5 fruit fly cellular contexts compared by ENCODE assay signal in genomic region chr2L:21149053-21149452, dm6.
TF ChIP-seq lines count a peak whose summit lies in the region.

No protein-coding gene starts in this region.

- TF ChIP-seq CTCF in whole organism, embryonic (GFP tag; optimal IDR thresholded peaks at IDR 0.05; lab: Kevin White, UChicago), result no peak

TF ChIP-seq in whole organism, adult, 20 proteins besides CTCF, POLR2A, EP300 and RAD21:
- no peak for TF ChIP-seq CG12768 (GFP tag; optimal IDR thresholded peaks at IDR 0.05; lab: Kevin White, UChicago)
- no peak for TF ChIP-seq CG14711 (tag; optimal IDR thresholded peaks at IDR 0.05; lab: Kevin White, UChicago)
- TF ChIP-seq pad (GFP tag; optimal IDR thresholded peaks at IDR 0.05; lab: Kevin White, UChicago), result peak; percentile 43
- peak; percentile 1 for TF ChIP-seq CG1620 (GFP tag; optimal IDR thresholded peaks at IDR 0.05; lab: Kevin White, UChicago)
TF ChIP-seq in whole organism, adult: peak in this region for 2.

TF ChIP-seq in whole organism, embryonic, 481 proteins besides CTCF, POLR2A, EP300 and RAD21 (continues in another document):
- peak; percentile 37 for TF ChIP-seq tin (GFP tag; optimal IDR thresholded peaks at IDR 0.05; lab: Kevin White, UChicago)
- no peak for TF ChIP-seq CG2202 (tag; optimal IDR thresholded peaks at IDR 0.05; lab: Kevin White, UChicago)
- no peak for TF ChIP-seq nom (GFP tag; optimal IDR thresholded peaks at IDR 0.05; lab: Kevin White, UChicago)
- TF ChIP-seq CG7372 (GFP tag; IDR thresholded peaks at IDR 0.05; lab: Robert Waterston, UW), result no peak
- TF ChIP-seq row (GFP tag; IDR thresholded peaks at IDR 0.05; lab: Robert Waterston, UW), result peak; percentile 74
- TF ChIP-seq pan (optimal IDR thresholded peaks at IDR 0.05; lab: Kevin White, UChicago), result no peak
- TF ChIP-seq pan (GFP tag; optimal IDR thresholded peaks at IDR 0.05 in 1 of 2, IDR thresholded peaks at IDR 0.05 in 1 of 2), result peak in 1 of 2 experiments; percentile 78
- peak; percentile 30 for TF ChIP-seq sisA (GFP tag; IDR thresholded peaks at IDR 0.05; lab: Robert Waterston, UW)
- TF ChIP-seq CG2120 (GFP tag; optimal IDR thresholded peaks at IDR 0.05; lab: Kevin White, UChicago), result peak; percentile 65
- TF ChIP-seq Mrtf (GFP tag; IDR thresholded peaks at IDR 0.05; lab: Robert Waterston, UW), result no peak
- no peak for TF ChIP-seq Dad (GFP tag; optimal IDR thresholded peaks at IDR 0.05; lab: Kevin White, UChicago)
- peak; percentile 47 for TF ChIP-seq Sox100B (GFP tag; optimal IDR thresholded peaks at IDR 0.05; lab: Kevin White, UChicago)
- TF ChIP-seq CG8388 (GFP tag; optimal IDR thresholded peaks at IDR 0.05; lab: Kevin White, UChicago), result peak; percentile 45
- no peak for TF ChIP-seq Sox102F (GFP tag; optimal IDR thresholded peaks at IDR 0.05; lab: Kevin White, UChicago)
- peak; percentile 71 for TF ChIP-seq pzg (GFP tag; optimal IDR thresholded peaks at IDR 0.05; lab: Kevin White, UChicago)
- peak; percentile 13 for TF ChIP-seq Abd-B (GFP tag; optimal IDR thresholded peaks at IDR 0.05; lab: Kevin White, UChicago)
- TF ChIP-seq CG17829 (tag; optimal IDR thresholded peaks at IDR 0.05; lab: Kevin White, UChicago), result peak; percentile 63
- TF ChIP-seq CG15011 (GFP tag; optimal IDR thresholded peaks at IDR 0.05; lab: Kevin White, UChicago), result no peak
- TF ChIP-seq CG2199 (GFP tag; IDR thresholded peaks at IDR 0.05; lab: Robert Waterston, UW), result no peak; the same call in 2 of the 3 replicates
- TF ChIP-seq CG4707 (GFP tag; optimal IDR thresholded peaks at IDR 0.05; lab: Kevin White, UChicago), result peak; percentile 28
- TF ChIP-seq Opbp (GFP tag; IDR thresholded peaks at IDR 0.05; lab: Robert Waterston, UW; ENCODE audit: partially characterized antibody), result peak; percentile 74

TF ChIP-seq in whole organism, prepupa, 60 proteins besides CTCF, POLR2A, EP300 and RAD21 (continues in another document):
- no peak for TF ChIP-seq Hr38 (GFP tag; optimal IDR thresholded peaks at IDR 0.05; lab: Kevin White, UChicago)
- no peak for TF ChIP-seq Lpt (GFP tag; optimal IDR thresholded peaks at IDR 0.05; lab: Kevin White, UChicago)
- TF ChIP-seq topi (GFP tag; optimal IDR thresholded peaks at IDR 0.05; lab: Kevin White, UChicago), result peak; percentile 33
- TF ChIP-seq CG6276 (GFP tag; optimal IDR thresholded peaks at IDR 0.05; lab: Kevin White, UChicago), result no peak
- TF ChIP-seq cyc (GFP tag; optimal IDR thresholded peaks at IDR 0.05; lab: Kevin White, UChicago), result peak; percentile 16
- peak; percentile 71; the same call in 2 of the 3 replicates for TF ChIP-seq CG6163 (GFP tag; IDR thresholded peaks at IDR 0.05; lab: Robert Waterston, UW)
- TF ChIP-seq CG8319 (GFP tag; optimal IDR thresholded peaks at IDR 0.05; lab: Kevin White, UChicago), result no peak
- TF ChIP-seq esn (GFP tag; optimal IDR thresholded peaks at IDR 0.05; lab: Kevin White, UChicago), result peak; percentile 43
- no peak for TF ChIP-seq CG1621 (tag; optimal IDR thresholded peaks at IDR 0.05; lab: Kevin White, UChicago)
- TF ChIP-seq Smox (GFP tag; optimal IDR thresholded peaks at IDR 0.05; lab: Kevin White, UChicago), result no peak
- no peak for TF ChIP-seq Blimp-1 (GFP tag; optimal IDR thresholded peaks at IDR 0.05; lab: Kevin White, UChicago)
- TF ChIP-seq net (GFP tag; optimal IDR thresholded peaks at IDR 0.05; lab: Kevin White, UChicago), result no peak
- TF ChIP-seq Ets21C (GFP tag; optimal IDR thresholded peaks at IDR 0.05; lab: Kevin White, UChicago), result no peak
- TF ChIP-seq CG6808 (GFP tag; optimal IDR thresholded peaks at IDR 0.05; lab: Kevin White, UChicago), result no peak
- TF ChIP-seq fkh (GFP tag; optimal IDR thresholded peaks at IDR 0.05; lab: Kevin White, UChicago), result no peak
- no peak for TF ChIP-seq CG7368 (GFP tag; optimal IDR thresholded peaks at IDR 0.05; lab: Kevin White, UChicago)
- no peak for TF ChIP-seq dsx (GFP tag; optimal IDR thresholded peaks at IDR 0.05; lab: Kevin White, UChicago; ENCODE audit: poor library complexity, severe bottlenecking)
- TF ChIP-seq CG10631 (GFP tag; optimal IDR thresholded peaks at IDR 0.05; lab: Kevin White, UChicago), result peak; percentile 40
- no peak for TF ChIP-seq salr (GFP tag; optimal IDR thresholded peaks at IDR 0.05; lab: Kevin White, UChicago)
- TF ChIP-seq Eip78C (GFP tag; lab: Kevin White, UChicago), result no peak
- TF ChIP-seq CG11902 (GFP tag; optimal IDR thresholded peaks at IDR 0.05; lab: Kevin White, UChicago), result no peak
- no peak for TF ChIP-seq CG4318 (GFP tag; optimal IDR thresholded peaks at IDR 0.05; lab: Kevin White, UChicago)
- peak; percentile 35 for TF ChIP-seq lz (GFP tag; optimal IDR thresholded peaks at IDR 0.05; lab: Kevin White, UChicago)
- no peak for TF ChIP-seq Hr39 (GFP tag; optimal IDR thresholded peaks at IDR 0.05; lab: Kevin White, UChicago)

TF ChIP-seq in whole organism, pupa, 21 proteins besides CTCF, POLR2A, EP300 and RAD21:
- no peak for TF ChIP-seq fd96Ca (GFP tag; IDR thresholded peaks at IDR 0.05; lab: Robert Waterston, UW)
- peak; percentile 49 for TF ChIP-seq CG17806 (tag; optimal IDR thresholded peaks at IDR 0.05; lab: Kevin White, UChicago)
- TF ChIP-seq CG8159 (tag; optimal IDR thresholded peaks at IDR 0.05; lab: Kevin White, UChicago), result no peak
- TF ChIP-seq CG32121 (GFP tag; IDR thresholded peaks at IDR 0.05; lab: Robert Waterston, UW), result no peak
- peak; percentile 55 for TF ChIP-seq CG12605 (GFP tag; IDR thresholded peaks at IDR 0.05; lab: Robert Waterston, UW)
- no peak for TF ChIP-seq CG10348 (GFP tag; IDR thresholded peaks at IDR 0.05; lab: Robert Waterston, UW)
- TF ChIP-seq CG4496 (GFP tag; IDR thresholded peaks at IDR 0.05; lab: Robert Waterston, UW), result 0 out of 3 replicates have a peak, but pooled peaks have one; percentile 17
- TF ChIP-seq Pif1A (GFP tag; optimal IDR thresholded peaks at IDR 0.05; lab: Kevin White, UChicago), result no peak
- TF ChIP-seq CG9948 (tag; optimal IDR thresholded peaks at IDR 0.05; lab: Kevin White, UChicago), result no peak
- TF ChIP-seq Ets98B (GFP tag; IDR thresholded peaks at IDR 0.05; lab: Robert Waterston, UW), result no peak; the same call in 1 of the 2 replicates
- no peak for TF ChIP-seq CG8301 (tag; optimal IDR thresholded peaks at IDR 0.05; lab: Kevin White, UChicago)
- TF ChIP-seq D1 (tag; optimal IDR thresholded peaks at IDR 0.05; lab: Kevin White, UChicago), result no peak
- no peak for TF ChIP-seq CG14655 (GFP tag; optimal IDR thresholded peaks at IDR 0.05; lab: Kevin White, UChicago)
- no peak for TF ChIP-seq rn (GFP tag; IDR thresholded peaks at IDR 0.05; lab: Robert Waterston, UW)
- TF ChIP-seq CG15710 (tag; optimal IDR thresholded peaks at IDR 0.05; lab: Kevin White, UChicago), result peak; percentile 31
- no peak for TF ChIP-seq Pif1B (GFP tag; optimal IDR thresholded peaks at IDR 0.05; lab: Kevin White, UChicago)
- peak; percentile 32 for TF ChIP-seq Snoo (tag; optimal IDR thresholded peaks at IDR 0.05; lab: Kevin White, UChicago)
- peak; percentile 8 for TF ChIP-seq CG34367 (tag; optimal IDR thresholded peaks at IDR 0.05; lab: Kevin White, UChicago)
- TF ChIP-seq EcR (GFP tag; optimal IDR thresholded peaks at IDR 0.05; lab: Kevin White, UChicago), result no peak
- TF ChIP-seq gl (tag; optimal IDR thresholded peaks at IDR 0.05; lab: Kevin White, UChicago), result no peak
- no peak for TF ChIP-seq CG13204 (GFP tag; optimal IDR thresholded peaks at IDR 0.05; lab: Kevin White, UChicago)

TF ChIP-seq in whole organism, wandering third instar larva, 38 proteins besides CTCF, POLR2A, EP300 and RAD21 (continues in another document):
- TF ChIP-seq tai (GFP tag; optimal IDR thresholded peaks at IDR 0.05; lab: Kevin White, UChicago), result peak; percentile 14
- no peak for TF ChIP-seq CG32264 (GFP tag; optimal IDR thresholded peaks at IDR 0.05; lab: Kevin White, UChicago)
- TF ChIP-seq brk (GFP tag; optimal IDR thresholded peaks at IDR 0.05; lab: Kevin White, UChicago), result no peak
- no peak for TF ChIP-seq GATAd (GFP tag; optimal IDR thresholded peaks at IDR 0.05; lab: Kevin White, UChicago)
- no peak for TF ChIP-seq Jra (GFP tag; optimal IDR thresholded peaks at IDR 0.05; lab: Kevin White, UChicago)
- no peak for TF ChIP-seq Mio (GFP tag; optimal IDR thresholded peaks at IDR 0.05; lab: Kevin White, UChicago)
- no peak for TF ChIP-seq Myc (optimal IDR thresholded peaks at IDR 0.05; lab: Kevin White, UChicago)
- no peak for TF ChIP-seq pan (optimal IDR thresholded peaks at IDR 0.05; lab: Kevin White, UChicago)
- no peak for TF ChIP-seq ey (GFP tag; optimal IDR thresholded peaks at IDR 0.05; lab: Kevin White, UChicago)
- TF ChIP-seq Hnf4 (GFP tag; optimal IDR thresholded peaks at IDR 0.05; lab: Kevin White, UChicago), result peak; percentile 44
- no peak for TF ChIP-seq jim (GFP tag; optimal IDR thresholded peaks at IDR 0.05; lab: Kevin White, UChicago)
- TF ChIP-seq N (GFP tag; optimal IDR thresholded peaks at IDR 0.05; lab: Kevin White, UChicago), result no peak
- TF ChIP-seq foxo (GFP tag; optimal IDR thresholded peaks at IDR 0.05; lab: Kevin White, UChicago), result no peak
- peak; percentile 4 for TF ChIP-seq CG9705 (GFP tag; optimal IDR thresholded peaks at IDR 0.05; lab: Kevin White, UChicago)
- no peak for TF ChIP-seq dl (GFP tag; optimal IDR thresholded peaks at IDR 0.05; lab: Kevin White, UChicago; ENCODE audit: insufficient read depth in 1 of 2, partially characterized antibody in 2 of 2)
- TF ChIP-seq woc (GFP tag; optimal IDR thresholded peaks at IDR 0.05; lab: Kevin White, UChicago), result peak; percentile 62
- no peak for TF ChIP-seq Dfd (GFP tag; optimal IDR thresholded peaks at IDR 0.05; lab: Kevin White, UChicago)
- TF ChIP-seq dmrt93B (GFP tag; optimal IDR thresholded peaks at IDR 0.05; lab: Kevin White, UChicago), result no peak
- no peak for TF ChIP-seq Rel (GFP tag; optimal IDR thresholded peaks at IDR 0.05; lab: Kevin White, UChicago)
- no peak for TF ChIP-seq Rel (tag; optimal IDR thresholded peaks at IDR 0.05; lab: Kevin White, UChicago)
- no peak for TF ChIP-seq br (GFP tag; optimal IDR thresholded peaks at IDR 0.05; lab: Kevin White, UChicago)
- TF ChIP-seq Vsx2 (GFP tag; optimal IDR thresholded peaks at IDR 0.05; lab: Kevin White, UChicago; ENCODE audit: partially characterized antibody), result no peak
- TF ChIP-seq psq (GFP tag; optimal IDR thresholded peaks at IDR 0.05; lab: Kevin White, UChicago), result no peak
- no peak for TF ChIP-seq dsf (GFP tag; optimal IDR thresholded peaks at IDR 0.05; lab: Kevin White, UChicago; ENCODE audit: borderline replicate concordance)
- peak; percentile 25 for TF ChIP-seq rgr (GFP tag; optimal IDR thresholded peaks at IDR 0.05; lab: Kevin White, UChicago)
- TF ChIP-seq sage (GFP tag; optimal IDR thresholded peaks at IDR 0.05; lab: Kevin White, UChicago), result no peak
- no peak for TF ChIP-seq fru (GFP tag; optimal IDR thresholded peaks at IDR 0.05; lab: Kevin White, UChicago)
- TF ChIP-seq CrebA (GFP tag; optimal IDR thresholded peaks at IDR 0.05; lab: Kevin White, UChicago; ENCODE audit: borderline replicate concordance), result no peak
- no peak for TF ChIP-seq lola (GFP tag; optimal IDR thresholded peaks at IDR 0.05; lab: Kevin White, UChicago)
- TF ChIP-seq h (GFP tag; optimal IDR thresholded peaks at IDR 0.05; lab: Kevin White, UChicago), result no peak
- TF ChIP-seq Hr78 (GFP tag; optimal IDR thresholded peaks at IDR 0.05; lab: Kevin White, UChicago), result no peak
- TF ChIP-seq Sp1 (GFP tag; optimal IDR thresholded peaks at IDR 0.05; lab: Kevin White, UChicago), result no peak
